Fruit fly (Drosophila melanogaster) whole organism, embryonic: ENCODE measurements around the gene CG10338.
A peak's percentile ranks its signal among the peaks of the same experiment; 100 is the strongest.

ENCODE experiments used
- Adf1 ChIP-seq: fragments of 200-800 bp; sonication (Bioruptor generic); IDR thresholded peaks from 2 replicates; pipeline ENCODE4 v1.3.6; 2022; ENCODE audit warnings: missing biosample characterization, missing genetic modification characterization
- Asciz ChIP-seq: fragments of 200-800 bp; sonication (Bioruptor generic); optimal IDR thresholded peaks from 2 replicates; lab custom pipeline; 2017; ENCODE audit warnings: missing biosample characterization, mild to moderate bottlenecking, missing genetic modification characterization, missing genetic modification reagents
- Awh ChIP-seq: fragments of 200-800 bp; sonication (Bioruptor generic); IDR thresholded peaks from 2 replicates; pipeline ENCODE4, ENCODE4 v1.3.6; 2022; ENCODE audit warnings: missing biosample characterization, missing genetic modification characterization
- CG11085 ChIP-seq: fragments of 200-800 bp; sonication (Bioruptor generic); IDR thresholded peaks from 2 replicates; pipeline ENCODE4 v1.3.6; 2022; ENCODE audit warnings: missing biosample characterization, missing genetic modification characterization
- CG11456 ChIP-seq: fragments of 200-800 bp; sonication (Bioruptor generic); IDR thresholded peaks from 3 replicates; pipeline ENCODE4 v1.3.6; 2022; ENCODE audit warnings: missing biosample characterization, missing genetic modification characterization
- CG12391 ChIP-seq: fragments of 200-800 bp; sonication (Bioruptor generic); optimal IDR thresholded peaks from 3 replicates; lab custom pipeline; 2018; ENCODE audit warnings: missing biosample characterization, mild to moderate bottlenecking, missing genetic modification characterization, moderate library complexity
- CG12659 ChIP-seq: fragments of 200-800 bp; sonication (Bioruptor generic); optimal IDR thresholded peaks from 3 replicates; lab custom pipeline; 2017; ENCODE audit warnings: mild to moderate bottlenecking, missing biosample characterization, missing genetic modification reagents, missing genetic modification characterization
- CG13894 ChIP-seq: fragments of 200-800 bp; sonication (Bioruptor generic); optimal IDR thresholded peaks from 3 replicates; lab custom pipeline; 2018; ENCODE audit warnings: missing biosample characterization, mild to moderate bottlenecking, missing genetic modification characterization, moderate library complexity
- CG15073 ChIP-seq: fragments of 200-800 bp; sonication (Bioruptor generic); optimal IDR thresholded peaks from 2 replicates; lab custom pipeline; 2016; ENCODE audit warnings: missing biosample characterization, missing genetic modification characterization
- CG17829 ChIP-seq: fragments of 200-800 bp; optimal IDR thresholded peaks from 2 replicates; lab custom pipeline; 2019; ENCODE audit warnings: missing biosample characterization, mild to moderate bottlenecking, missing genetic modification characterization, moderate library complexity
- CG30020 ChIP-seq: fragments of 200-800 bp; optimal IDR thresholded peaks from 2 replicates; lab custom pipeline; 2019; ENCODE audit warnings: missing biosample characterization, mild to moderate bottlenecking, missing genetic modification characterization, moderate library complexity
- CG30403 ChIP-seq: fragments of 200-800 bp; sonication (Bioruptor generic); optimal IDR thresholded peaks from 3 replicates; lab custom pipeline; 2016; ENCODE audit warnings: missing biosample characterization, missing genetic modification characterization
- CG3065 ChIP-seq: fragments of 200-800 bp; sonication (Bioruptor generic); optimal IDR thresholded peaks from 2 replicates; lab custom pipeline; 2016; ENCODE audit warnings: missing biosample characterization, missing genetic modification characterization
- CG31224 ChIP-seq: fragments of 200-800 bp; sonication (Bioruptor generic); IDR thresholded peaks from 2 replicates; pipeline ENCODE4 v1.3.6; 2022; ENCODE audit warnings: missing biosample characterization, missing genetic modification characterization
- CG31365 ChIP-seq: fragments of 200-800 bp; sonication (Bioruptor generic); optimal IDR thresholded peaks from 2 replicates; lab custom pipeline; 2018; ENCODE audit warnings: missing biosample characterization, mild to moderate bottlenecking, missing genetic modification characterization
- CG3838 ChIP-seq: fragments of 200-800 bp; sonication (Bioruptor generic); optimal IDR thresholded peaks from 3 replicates; lab custom pipeline; 2016; ENCODE audit warnings: missing biosample characterization, missing genetic modification characterization
- CG4282 ChIP-seq: fragments of 200-800 bp; sonication (Bioruptor generic); optimal IDR thresholded peaks from 2 replicates; lab custom pipeline; 2016; ENCODE audit warnings: missing biosample characterization, missing genetic modification characterization
- CG43689 ChIP-seq: fragments of 200-800 bp; sonication (Bioruptor generic); IDR thresholded peaks from 2 replicates; pipeline ENCODE4 v1.3.6; 2022; ENCODE audit warnings: missing biosample characterization, missing genetic modification characterization
- CG8281 ChIP-seq: fragments of 200-800 bp; sonication (Bioruptor generic); optimal IDR thresholded peaks from 2 replicates; lab custom pipeline; 2018; ENCODE audit warnings: missing biosample characterization, mild to moderate bottlenecking, missing genetic modification characterization, moderate library complexity
- CG8478 ChIP-seq: fragments of >200 bp; optimal IDR thresholded peaks from 2 replicates; lab custom pipeline; 2018
- CG9437 ChIP-seq: fragments of 200-800 bp; sonication (Bioruptor generic); optimal IDR thresholded peaks from 2 replicates; lab custom pipeline; 2018; ENCODE audit warnings: missing biosample characterization, mild to moderate bottlenecking, missing genetic modification characterization
- CG9932 ChIP-seq: fragments of 200-800 bp; sonication (Bioruptor generic); IDR thresholded peaks from 2 replicates; pipeline ENCODE4 v1.3.6; 2022; ENCODE audit warnings: missing biosample characterization, missing genetic modification characterization
- CHES-1-like ChIP-seq: fragments of 200-800 bp; sonication (Bioruptor generic); optimal IDR thresholded peaks from 2 replicates; lab custom pipeline; 2016; ENCODE audit warnings: missing biosample characterization, missing genetic modification characterization
- Camta ChIP-seq: fragments of 200-800 bp; sonication (Bioruptor generic); optimal IDR thresholded peaks from 2 replicates; lab custom pipeline; 2016; ENCODE audit warnings: missing biosample characterization, missing genetic modification characterization
- ERR ChIP-seq: fragments of 200-800 bp; sonication (Bioruptor generic); optimal IDR thresholded peaks from 2 replicates; lab custom pipeline; 2016; ENCODE audit warnings: missing biosample characterization, missing genetic modification characterization
- Hr3 ChIP-seq: fragments of 200-800 bp; sonication (Bioruptor generic); optimal IDR thresholded peaks from 3 replicates; lab custom pipeline; 2016; ENCODE audit warnings: missing biosample characterization, missing genetic modification characterization
- MTF-1 ChIP-seq: fragments of 200-800 bp; sonication (Bioruptor generic); optimal IDR thresholded peaks from 2 replicates; lab custom pipeline; 2018; ENCODE audit warnings: missing biosample characterization, mild to moderate bottlenecking, missing genetic modification characterization, borderline replicate concordance
- Meics ChIP-seq: fragments of 200-800 bp; sonication (Bioruptor generic); optimal IDR thresholded peaks from 2 replicates; lab custom pipeline; 2017; ENCODE audit warnings: missing biosample characterization, mild to moderate bottlenecking, missing genetic modification characterization
- NC2α ChIP-seq: fragments of 200-800 bp; sonication (Bioruptor generic); optimal IDR thresholded peaks from 2 replicates; lab custom pipeline; 2016; ENCODE audit warnings: missing biosample characterization, missing genetic modification characterization
- Ravus ChIP-seq: fragments of 200-800 bp; sonication (Bioruptor generic); IDR thresholded peaks from 2 replicates; pipeline ENCODE4 v1.3.6; 2022; ENCODE audit warnings: missing biosample characterization, missing genetic modification characterization
- Ssrp ChIP-seq: fragments of 200-800 bp; sonication (Bioruptor generic); optimal IDR thresholded peaks from 2 replicates; lab custom pipeline; 2018; ENCODE audit warnings: missing biosample characterization, mild to moderate bottlenecking, missing genetic modification characterization, moderate library complexity
- bcd ChIP-seq: fragments of 200-800 bp; sonication (Bioruptor generic); optimal IDR thresholded peaks from 2 replicates; lab custom pipeline; 2017; ENCODE audit warnings: missing biosample characterization, mild to moderate bottlenecking, missing genetic modification characterization
- btn ChIP-seq: fragments of 200-800 bp; sonication (Bioruptor generic); optimal IDR thresholded peaks from 2 replicates; lab custom pipeline; 2016; ENCODE audit warnings: missing biosample characterization, missing genetic modification characterization
- cad ChIP-seq: fragments of >200 bp; optimal IDR thresholded peaks from 2 replicates; lab custom pipeline; 2017; ENCODE audit warnings: missing biosample characterization, missing genetic modification characterization
- cg ChIP-seq: fragments of 200-800 bp; sonication (Bioruptor generic); optimal IDR thresholded peaks from 3 replicates; lab custom pipeline; 2019; ENCODE audit warnings: missing biosample characterization, mild to moderate bottlenecking, missing genetic modification characterization, moderate library complexity
- chif ChIP-seq, 2 experiments: fragments of 200-800 bp; sonication (Bioruptor generic); optimal IDR thresholded peaks; 3 replicates each; lab custom pipeline; 2016; ENCODE audit warnings: missing biosample characterization in 2 of 2, missing genetic modification characterization in 2 of 2
- chn ChIP-seq: fragments of 200-800 bp; sonication (Bioruptor generic); optimal IDR thresholded peaks from 2 replicates; lab custom pipeline; 2016; ENCODE audit warnings: missing biosample characterization, missing genetic modification characterization
- dan ChIP-seq: fragments of 200-800 bp; sonication (Bioruptor generic); IDR thresholded peaks from 2 replicates; pipeline ENCODE4 v1.3.6; 2022; ENCODE audit warnings: missing biosample characterization, missing genetic modification characterization
- disco-r ChIP-seq: fragments of 200-800 bp; sonication (Bioruptor generic); optimal IDR thresholded peaks from 2 replicates; lab custom pipeline; 2016; ENCODE audit warnings: missing biosample characterization, missing genetic modification characterization
- fd3F ChIP-seq: fragments of 200-800 bp; sonication (Bioruptor generic); optimal IDR thresholded peaks from 2 replicates; lab custom pipeline; 2018; ENCODE audit warnings: missing biosample characterization, mild to moderate bottlenecking, missing genetic modification characterization, moderate library complexity
- fru ChIP-seq: fragments of >200 bp; optimal IDR thresholded peaks from 2 replicates; lab custom pipeline; 2017
- h ChIP-seq: fragments of >200 bp; optimal IDR thresholded peaks from 2 replicates; lab custom pipeline; 2017
- ham ChIP-seq: fragments of 200-800 bp; sonication (Bioruptor generic); IDR thresholded peaks from 2 replicates; pipeline ENCODE4 v1.3.6; 2022; ENCODE audit warnings: missing biosample characterization, missing genetic modification characterization
- kay ChIP-seq: fragments of 200-800 bp; sonication (Bioruptor generic); optimal IDR thresholded peaks from 2 replicates; lab custom pipeline; 2016; ENCODE audit warnings: missing biosample characterization, missing genetic modification characterization
- nmo ChIP-seq: fragments of 200-800 bp; sonication (Bioruptor generic); optimal IDR thresholded peaks from 2 replicates; lab custom pipeline; 2018; ENCODE audit warnings: missing biosample characterization, mild to moderate bottlenecking, missing genetic modification characterization, moderate library complexity
- peb ChIP-seq: fragments of 200-800 bp; sonication (Bioruptor generic); IDR thresholded peaks from 2 replicates; pipeline ENCODE4 v1.3.6; 2022; ENCODE audit warnings: missing biosample characterization, missing genetic modification characterization
- phol ChIP-seq: fragments of 200-800 bp; sonication (Bioruptor generic); optimal IDR thresholded peaks from 3 replicates; lab custom pipeline; 2018; ENCODE audit warnings: missing biosample characterization, mild to moderate bottlenecking, missing genetic modification characterization, moderate library complexity
- salm ChIP-seq: fragments of 200-800 bp; sonication (Bioruptor generic); optimal IDR thresholded peaks from 2 replicates; lab custom pipeline; 2018; ENCODE audit warnings: missing biosample characterization, mild to moderate bottlenecking, missing genetic modification characterization
- stwl ChIP-seq: fragments of 200-800 bp; sonication (Bioruptor generic); optimal IDR thresholded peaks from 3 replicates; lab custom pipeline; 2018; ENCODE audit warnings: missing biosample characterization, mild to moderate bottlenecking, missing genetic modification characterization, moderate library complexity
- tio ChIP-seq: fragments of 200-800 bp; sonication (Bioruptor generic); optimal IDR thresholded peaks from 2 replicates; lab custom pipeline; 2017; ENCODE audit warnings: missing biosample characterization, missing genetic modification characterization, inconsistent platforms
- tll ChIP-seq, 2 experiments: fragments of 200-800 bp in 1 of 2; fragments of >200 bp in 1 of 2; sonication (Bioruptor generic) in 1 of 2; optimal IDR thresholded peaks; 2 replicates each; lab custom pipeline; 2017 to 2019; ENCODE audit warnings: missing biosample characterization in 2 of 2, missing genetic modification characterization in 2 of 2, mild to moderate bottlenecking in 1 of 2, moderate library complexity in 1 of 2
- tna ChIP-seq: fragments of 200-800 bp; sonication (Bioruptor generic); IDR thresholded peaks from 2 replicates; pipeline ENCODE4 v1.3.6; 2022; ENCODE audit warnings: missing biosample characterization, missing genetic modification characterization; ENCODE audit not compliant: partially characterized antibody

CG10338 gene

DNA sequence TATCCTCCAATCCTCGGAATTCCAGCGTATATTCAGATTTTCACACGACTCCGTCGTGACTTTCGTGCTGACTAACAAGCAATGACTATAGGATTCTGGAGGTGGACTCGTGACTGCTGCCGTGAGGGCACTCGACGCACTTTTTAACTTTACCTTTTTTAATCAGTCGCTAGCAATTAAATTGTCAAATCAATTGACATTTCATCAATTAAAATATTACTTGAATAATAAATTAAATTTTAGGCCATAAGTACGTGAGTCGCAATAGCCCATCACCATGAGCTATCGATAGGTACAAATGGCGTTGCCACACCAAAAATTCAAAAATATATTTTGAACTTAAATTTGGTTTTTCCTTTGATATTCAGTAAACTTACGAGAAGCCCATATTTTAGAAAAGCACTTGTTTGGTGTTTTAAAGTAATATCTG is 10.2 kb downstream of the CG10338 start, which contains the start of gene Jwa (continued):
- peak; percentile 77 for TF ChIP-seq fd3F (GFP tag; lab: Kevin White, UChicago)
- peak; percentile 78 for TF ChIP-seq bcd (GFP tag; lab: Kevin White, UChicago)
- no peak for TF ChIP-seq cad (GFP tag; lab: Kevin White, UChicago)
- TF ChIP-seq stwl: peak; percentile 72
- peak; percentile 90 for TF ChIP-seq CG11456 (GFP tag; lab: Robert Waterston, UW)
- peak; percentile 98 for TF ChIP-seq CG12391 (tag; lab: Kevin White, UChicago)
- peak; percentile 80 for TF ChIP-seq Meics (GFP tag; lab: Kevin White, UChicago)
- peak; percentile 89 for TF ChIP-seq kay (GFP tag; lab: Kevin White, UChicago)
- TF ChIP-seq chn (GFP tag; lab: Kevin White, UChicago): peak; percentile 95
- no peak for TF ChIP-seq CG31365 (tag; lab: Kevin White, UChicago)
- TF ChIP-seq ERR (GFP tag; lab: Kevin White, UChicago): peak; percentile 76
- peak; percentile 74 for TF ChIP-seq dan (GFP tag; lab: Robert Waterston, UW)
- peak; percentile 80 for TF ChIP-seq CG15073 (GFP tag; lab: Kevin White, UChicago)
- TF ChIP-seq Ravus (GFP tag; lab: Robert Waterston, UW): peak; percentile 53
- peak; percentile 88 for TF ChIP-seq ham
- TF ChIP-seq Adf1: peak; percentile 72
- TF ChIP-seq CG8281 (tag; lab: Kevin White, UChicago): peak; percentile 21
- peak; percentile 90 for TF ChIP-seq CG43689 (GFP tag; lab: Robert Waterston, UW)
- peak; percentile 97 for TF ChIP-seq CG30403
- peak; percentile 89 for TF ChIP-seq peb (GFP tag; lab: Robert Waterston, UW)
- TF ChIP-seq Awh (GFP tag; lab: Robert Waterston, UW): peak; percentile 80
- TF ChIP-seq fru (lab: Kevin White, UChicago): no peak
- TF ChIP-seq CG9437 (GFP tag; lab: Kevin White, UChicago): peak; percentile 84
- TF ChIP-seq CG31224: peak; percentile 86
- peak; percentile 89 for TF ChIP-seq nmo (GFP tag; lab: Kevin White, UChicago)
- peak; percentile 19 for TF ChIP-seq Asciz (GFP tag; lab: Kevin White, UChicago)
- peak in 1 of 2 experiments; percentile 65 for TF ChIP-seq tll (GFP tag; optimal IDR thresholded peaks at IDR 0.05; lab: Kevin White, UChicago)
- peak; percentile 82 for TF ChIP-seq CG4282
- peak; percentile 31 for TF ChIP-seq btn (GFP tag; lab: Kevin White, UChicago)
- peak; percentile 98 for TF ChIP-seq CG9932 (GFP tag; lab: Robert Waterston, UW)
- peak; percentile 85 for TF ChIP-seq CG13894 (tag; lab: Kevin White, UChicago)
- peak; percentile 89 for TF ChIP-seq CG17829 (tag; lab: Kevin White, UChicago)
- no peak for TF ChIP-seq CG8478 (lab: Kevin White, UChicago)
- TF ChIP-seq MTF-1 (GFP tag; lab: Kevin White, UChicago): no peak
- peak; percentile 43 for TF ChIP-seq NC2α
- TF ChIP-seq CHES-1-like (GFP tag; lab: Kevin White, UChicago): peak; percentile 93
- peak; percentile 85 for TF ChIP-seq CG30020
- TF ChIP-seq chif (GFP tag; optimal IDR thresholded peaks at IDR 0.05; lab: Kevin White, UChicago): peak; percentile 94
- peak; percentile 73 for TF ChIP-seq disco-r (GFP tag; lab: Kevin White, UChicago)
- TF ChIP-seq Hr3: peak; percentile 98
- peak; percentile 84 for TF ChIP-seq CG3838
- TF ChIP-seq tna (GFP tag; lab: Robert Waterston, UW): peak; percentile 95
- peak; percentile 77 for TF ChIP-seq Ssrp (tag; lab: Kevin White, UChicago)
- peak; percentile 95 for TF ChIP-seq tio (GFP tag; lab: Kevin White, UChicago)
- TF ChIP-seq phol (tag; lab: Kevin White, UChicago): peak; percentile 87
- peak; percentile 79 for TF ChIP-seq CG3065
- peak; percentile 89 for TF ChIP-seq Camta
- no peak for TF ChIP-seq h
- peak; percentile 88 for TF ChIP-seq salm (tag; lab: Kevin White, UChicago)
- peak; percentile 90 for TF ChIP-seq CG11085 (GFP tag; lab: Robert Waterston, UW)
- no peak for TF ChIP-seq cg (GFP tag; lab: Kevin White, UChicago)
- peak; percentile 94 for TF ChIP-seq CG12659 (GFP tag; lab: Kevin White, UChicago)
